Worm (Caenorhabditis elegans) whole organism, late embryonic: ENCODE data around the gene T12E12.6.

Source experiments
- F13H6.1 ChIP-seq: sonication (generic microtip); optimal IDR thresholded peaks from 2 replicates; lab custom pipeline; 2016; ENCODE audit warnings: missing genetic modification characterization, missing compliant biosample characterization
- tbx-2 ChIP-seq: sonication (generic microtip); optimal IDR thresholded peaks from 2 replicates; lab custom pipeline; 2016; ENCODE audit warnings: missing genetic modification characterization, missing compliant biosample characterization

- TF ChIP-seq tbx-2 (tag; lab: Kevin White, UChicago) = no peak
- no peak for TF ChIP-seq F13H6.1
These were observed 6.8 kb upstream of the T12E12.6 start for ce11 chrIV:5580588-5581308.
